Fruit fly (Drosophila melanogaster): Measurements from ENCODE around the gene CG42749.

DNA sequence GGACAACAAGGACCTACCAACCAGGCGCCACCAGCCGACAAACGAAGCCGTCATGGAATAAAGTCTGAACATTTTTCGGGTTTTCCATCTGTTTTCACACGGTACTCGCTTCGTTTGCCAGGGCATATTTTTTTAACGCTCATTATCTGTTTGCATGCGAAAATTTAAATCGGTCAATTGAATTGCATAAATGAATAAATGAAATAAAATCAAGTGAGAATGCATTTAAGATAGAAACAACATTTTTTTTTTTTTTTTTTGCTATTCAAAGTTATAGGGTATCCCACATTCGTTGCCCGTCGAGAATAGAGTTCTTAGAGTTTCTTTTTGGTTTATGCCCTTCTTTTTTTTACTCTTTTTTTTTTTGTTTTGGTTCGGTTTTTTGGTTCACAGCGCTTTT lies 10.0 kb upstream of the CG42749 start:
- TF ChIP-seq dl (GFP tag; optimal IDR thresholded peaks at IDR 0.05; ENCODE audit: insufficient read depth in 1 of 2, partially characterized antibody in 2 of 2) (no peak), br (GFP tag; optimal IDR thresholded peaks at IDR 0.05) (no peak), Myc (optimal IDR thresholded peaks at IDR 0.05) (no peak), Hnf4 (GFP tag; optimal IDR thresholded peaks at IDR 0.05) (no peak), sv (GFP tag; optimal IDR thresholded peaks at IDR 0.05) (no peak), ey (GFP tag; optimal IDR thresholded peaks at IDR 0.05) (no peak), dmrt93B (GFP tag; optimal IDR thresholded peaks at IDR 0.05) (no peak), usp (GFP tag; optimal IDR thresholded peaks at IDR 0.05) (no peak), Abd-B (GFP tag; optimal IDR thresholded peaks at IDR 0.05) (no peak), CG32264 (GFP tag; optimal IDR thresholded peaks at IDR 0.05) (no peak), Dif (GFP tag; optimal IDR thresholded peaks at IDR 0.05; ENCODE audit: partially characterized antibody) (no peak), lola (GFP tag; optimal IDR thresholded peaks at IDR 0.05) (no peak), Mio (GFP tag; optimal IDR thresholded peaks at IDR 0.05) (no peak)
